5 fruit fly cellular contexts compared by ENCODE assay signal in genomic region chr3R:9346539-9346938, dm6.
A peak's percentile ranks its signal among the peaks of the same experiment; 100 is the strongest.
TF ChIP-seq lines count a peak whose summit lies in the region.

No protein-coding gene starts in this region.

- TF ChIP-seq CTCF in whole organism, embryonic (GFP tag; optimal IDR thresholded peaks at IDR 0.05; lab: Kevin White, UChicago) = no peak

TF ChIP-seq in whole organism, adult, 20 proteins besides CTCF, POLR2A, EP300 and RAD21:
- TF ChIP-seq CG7045 (GFP tag; optimal IDR thresholded peaks at IDR 0.05; lab: Kevin White, UChicago) (no peak), kay (GFP tag; lab: Kevin White, UChicago; ENCODE audit: borderline replicate concordance) (peak; percentile 81), CG14711 (tag; optimal IDR thresholded peaks at IDR 0.05; lab: Kevin White, UChicago) (no peak)

TF ChIP-seq in whole organism, embryonic, 481 proteins besides CTCF, POLR2A, EP300 and RAD21:
- TF ChIP-seq CG13296 (GFP tag; optimal IDR thresholded peaks at IDR 0.05; lab: Kevin White, UChicago) (no peak), CG11695 (GFP tag; IDR thresholded peaks at IDR 0.05; lab: Robert Waterston, UW) (0 out of 3 replicates have a peak, but pooled peaks have one; percentile 14), Drgx (GFP tag; IDR thresholded peaks at IDR 0.05; lab: Robert Waterston, UW) (peak; percentile 22; the same call in 1 of the 2 replicates), H15 (GFP tag; IDR thresholded peaks at IDR 0.05; lab: Robert Waterston, UW) (no peak), CG5180 (GFP tag; optimal IDR thresholded peaks at IDR 0.05; lab: Kevin White, UChicago) (no peak), dysf (GFP tag; IDR thresholded peaks at IDR 0.05; lab: Robert Waterston, UW) (0 out of 3 replicates have a peak, but pooled peaks have one; percentile 8), dmrt99B (tag; optimal IDR thresholded peaks at IDR 0.05; lab: Kevin White, UChicago) (no peak), gem (tag; optimal IDR thresholded peaks at IDR 0.05; lab: Kevin White, UChicago) (peak; percentile 5), caup (GFP tag; optimal IDR thresholded peaks at IDR 0.05; lab: Kevin White, UChicago; ENCODE audit: severe bottlenecking) (no peak), Xrp1 (GFP tag; IDR thresholded peaks at IDR 0.05; lab: Robert Waterston, UW) (peak; percentile 20; the same call in 1 of the 2 replicates), grau (tag; optimal IDR thresholded peaks at IDR 0.05; lab: Kevin White, UChicago) (peak; percentile 70), sens (GFP tag; lab: Kevin White, UChicago) (peak; percentile 64), da (GFP tag; optimal IDR thresholded peaks at IDR 0.05; lab: Kevin White, UChicago) (no peak)

TF ChIP-seq in whole organism, prepupa, 60 proteins besides CTCF, POLR2A, EP300 and RAD21 (continues in another document):
- TF ChIP-seq CG11762 (GFP tag; optimal IDR thresholded peaks at IDR 0.05; lab: Kevin White, UChicago; ENCODE audit: insufficient read depth) (no peak), svp (GFP tag; lab: Kevin White, UChicago) (peak; percentile 74), CG7368 (GFP tag; optimal IDR thresholded peaks at IDR 0.05; lab: Kevin White, UChicago) (no peak), dsx (GFP tag; optimal IDR thresholded peaks at IDR 0.05; lab: Kevin White, UChicago; ENCODE audit: poor library complexity, severe bottlenecking) (peak; percentile 39), CG4318 (GFP tag; optimal IDR thresholded peaks at IDR 0.05; lab: Kevin White, UChicago) (peak; percentile 17), CG6808 (GFP tag; optimal IDR thresholded peaks at IDR 0.05; lab: Kevin White, UChicago) (peak; percentile 42), CG8319 (GFP tag; optimal IDR thresholded peaks at IDR 0.05; lab: Kevin White, UChicago) (no peak), OdsH (GFP tag; optimal IDR thresholded peaks at IDR 0.05; lab: Kevin White, UChicago) (peak; percentile 50), Hr38 (GFP tag; optimal IDR thresholded peaks at IDR 0.05; lab: Kevin White, UChicago) (no peak), ss (GFP tag; optimal IDR thresholded peaks at IDR 0.05; lab: Kevin White, UChicago) (peak in 1 of 2 experiments; percentile 8), topi (GFP tag; optimal IDR thresholded peaks at IDR 0.05; lab: Kevin White, UChicago) (peak; percentile 51), CG16779 (tag; optimal IDR thresholded peaks at IDR 0.05; lab: Kevin White, UChicago) (no peak), cyc (GFP tag; optimal IDR thresholded peaks at IDR 0.05; lab: Kevin White, UChicago) (no peak), Lpt (GFP tag; optimal IDR thresholded peaks at IDR 0.05; lab: Kevin White, UChicago) (no peak), Blimp-1 (GFP tag; optimal IDR thresholded peaks at IDR 0.05; lab: Kevin White, UChicago) (no peak), fd59A (GFP tag; optimal IDR thresholded peaks at IDR 0.05; lab: Kevin White, UChicago) (peak; percentile 49), Eip78C (GFP tag; lab: Kevin White, UChicago) (peak; percentile 74), Hr39 (GFP tag; optimal IDR thresholded peaks at IDR 0.05; lab: Kevin White, UChicago) (peak; percentile 55), CG10631 (GFP tag; optimal IDR thresholded peaks at IDR 0.05; lab: Kevin White, UChicago) (peak; percentile 37), Ets21C (GFP tag; optimal IDR thresholded peaks at IDR 0.05; lab: Kevin White, UChicago) (no peak), Ets96B (tag; optimal IDR thresholded peaks at IDR 0.05; lab: Kevin White, UChicago) (peak; percentile 49), eg (GFP tag; IDR thresholded peaks at IDR 0.05; lab: Robert Waterston, UW) (no peak), spab (GFP tag; optimal IDR thresholded peaks at IDR 0.05; lab: Kevin White, UChicago) (peak; percentile 46), CG15336 (GFP tag; IDR thresholded peaks at IDR 0.05; lab: Robert Waterston, UW) (peak; percentile 33), achi (GFP tag; optimal IDR thresholded peaks at IDR 0.05; lab: Kevin White, UChicago) (peak; percentile 20), CG9139 (GFP tag; optimal IDR thresholded peaks at IDR 0.05; lab: Kevin White, UChicago) (no peak)

TF ChIP-seq in whole organism, pupa, 21 proteins besides CTCF, POLR2A, EP300 and RAD21:
- peak; percentile 44 for TF ChIP-seq CG9948 (tag; optimal IDR thresholded peaks at IDR 0.05; lab: Kevin White, UChicago)
- peak; percentile 0 for TF ChIP-seq Pif1B (GFP tag; optimal IDR thresholded peaks at IDR 0.05; lab: Kevin White, UChicago)
- 0 out of 2 replicates have a peak, but pooled peaks have one; percentile 20 for TF ChIP-seq Ets98B (GFP tag; IDR thresholded peaks at IDR 0.05; lab: Robert Waterston, UW)
- TF ChIP-seq Snoo (tag; optimal IDR thresholded peaks at IDR 0.05; lab: Kevin White, UChicago) = peak; percentile 16
- no peak for TF ChIP-seq rn (GFP tag; IDR thresholded peaks at IDR 0.05; lab: Robert Waterston, UW)
- TF ChIP-seq gl (tag; optimal IDR thresholded peaks at IDR 0.05; lab: Kevin White, UChicago) = no peak
- TF ChIP-seq CG8301 (tag; optimal IDR thresholded peaks at IDR 0.05; lab: Kevin White, UChicago) = peak; percentile 21
- TF ChIP-seq CG10348 (GFP tag; IDR thresholded peaks at IDR 0.05; lab: Robert Waterston, UW) = no peak
- no peak for TF ChIP-seq CG13204 (GFP tag; optimal IDR thresholded peaks at IDR 0.05; lab: Kevin White, UChicago)
- TF ChIP-seq CG32121 (GFP tag; IDR thresholded peaks at IDR 0.05; lab: Robert Waterston, UW) = peak; percentile 25; the same call in 1 of the 2 replicates
- TF ChIP-seq CG4496 (GFP tag; IDR thresholded peaks at IDR 0.05; lab: Robert Waterston, UW) = no peak
- no peak for TF ChIP-seq EcR (GFP tag; optimal IDR thresholded peaks at IDR 0.05; lab: Kevin White, UChicago)
- no peak for TF ChIP-seq D1 (tag; optimal IDR thresholded peaks at IDR 0.05; lab: Kevin White, UChicago)
- TF ChIP-seq CG17806 (tag; optimal IDR thresholded peaks at IDR 0.05; lab: Kevin White, UChicago) = peak; percentile 43
- peak; percentile 0 for TF ChIP-seq Pif1A (GFP tag; optimal IDR thresholded peaks at IDR 0.05; lab: Kevin White, UChicago)
- TF ChIP-seq fd96Ca (GFP tag; IDR thresholded peaks at IDR 0.05; lab: Robert Waterston, UW) = 0 out of 3 replicates have a peak, but pooled peaks have one; percentile 10
- TF ChIP-seq CG12605 (GFP tag; IDR thresholded peaks at IDR 0.05; lab: Robert Waterston, UW) = no peak
- TF ChIP-seq CG8159 (tag; optimal IDR thresholded peaks at IDR 0.05; lab: Kevin White, UChicago) = peak; percentile 41
- TF ChIP-seq CG15710 (tag; optimal IDR thresholded peaks at IDR 0.05; lab: Kevin White, UChicago) = peak; percentile 64
- TF ChIP-seq CG14655 (GFP tag; optimal IDR thresholded peaks at IDR 0.05; lab: Kevin White, UChicago) = peak; percentile 61
- peak; percentile 11 for TF ChIP-seq CG34367 (tag; optimal IDR thresholded peaks at IDR 0.05; lab: Kevin White, UChicago)
TF ChIP-seq in whole organism, pupa: peak in this region for 13.

TF ChIP-seq in whole organism, wandering third instar larva, 38 proteins besides CTCF, POLR2A, EP300 and RAD21:
- TF ChIP-seq OdsH (GFP tag; optimal IDR thresholded peaks at IDR 0.05; lab: Kevin White, UChicago) (no peak), Sp1 (GFP tag; optimal IDR thresholded peaks at IDR 0.05; lab: Kevin White, UChicago) (peak; percentile 2), dmrt93B (GFP tag; optimal IDR thresholded peaks at IDR 0.05; lab: Kevin White, UChicago) (no peak), fru (GFP tag; optimal IDR thresholded peaks at IDR 0.05; lab: Kevin White, UChicago) (peak; percentile 11), foxo (GFP tag; optimal IDR thresholded peaks at IDR 0.05; lab: Kevin White, UChicago) (peak in 1 of 2 experiments; percentile 35), HLH106 (tag; optimal IDR thresholded peaks at IDR 0.05; lab: Kevin White, UChicago) (peak; percentile 13), ey (GFP tag; optimal IDR thresholded peaks at IDR 0.05; lab: Kevin White, UChicago) (peak; percentile 11), br (GFP tag; optimal IDR thresholded peaks at IDR 0.05; lab: Kevin White, UChicago) (peak; percentile 27)
